Worm (Caenorhabditis elegans): ENCODE results near the gene Y53G8AL.1.

The Y53G8AL.1 gene

ce11 chrIII:3278610-3279009 is 45.7 kb downstream of the Y53G8AL.1 start, which contains the start of gene Y53G8AM.8:
Y53G8AM.8 (minus strand) TSS chrIII:3278710.
- TF ChIP-seq F44E2.7 (GFP tag; IDR thresholded peaks at IDR 0.05) (no peak), ceh-62 (tag; optimal IDR thresholded peaks at IDR 0.05) (no peak), nhr-48 (tag; optimal IDR thresholded peaks at IDR 0.05) (no peak), nhr-237 (tag; optimal IDR thresholded peaks at IDR 0.05) (no peak), spr-1 (tag; optimal IDR thresholded peaks at IDR 0.05) (no peak), cey-2 (tag; optimal IDR thresholded peaks at IDR 0.05; ENCODE audit: borderline replicate concordance, insufficient read depth) (no peak), zfp-2 (tag; optimal IDR thresholded peaks at IDR 0.05) (no peak), ceh-82 (tag; optimal IDR thresholded peaks at IDR 0.05) (no peak), R02D3.7 (tag; optimal IDR thresholded peaks at IDR 0.05) (no peak), snpc-1.2 (GFP tag; IDR thresholded peaks at IDR 0.05) (no peak), fkh-10 (GFP tag; optimal IDR thresholded peaks at IDR 0.05) (no peak), hlh-11 (tag; optimal IDR thresholded peaks at IDR 0.05) (no peak), egl-27 (tag; optimal IDR thresholded peaks at IDR 0.05) (no peak), zip-2 (tag; optimal IDR thresholded peaks at IDR 0.05) (no peak)

- TF ChIP-seq dmd-9 (GFP tag; IDR thresholded peaks at IDR 0.05) = no peak
- TF ChIP-seq zag-1 (tag; optimal IDR thresholded peaks at IDR 0.05) = no peak
- no peak for TF ChIP-seq snpc-4 (tag; optimal IDR thresholded peaks at IDR 0.05)
- no peak for TF ChIP-seq vab-7 (GFP tag; IDR thresholded peaks at IDR 0.05)
- TF ChIP-seq zfp-2 (tag; optimal IDR thresholded peaks at IDR 0.05) = no peak
- TF ChIP-seq lir-3 (tag; optimal IDR thresholded peaks at IDR 0.05) = no peak
- no peak for TF ChIP-seq daf-12 (tag; optimal IDR thresholded peaks at IDR 0.05)
- no peak for TF ChIP-seq madf-9 (GFP tag; conservative IDR thresholded peaks at IDR 0.05)
- no peak for TF ChIP-seq lin-15B (tag; optimal IDR thresholded peaks at IDR 0.05)
- TF ChIP-seq zfp-3 (GFP tag; conservative IDR thresholded peaks at IDR 0.05) = no peak
- no peak for TF ChIP-seq F49E8.2 (tag; optimal IDR thresholded peaks at IDR 0.05; ENCODE audit: borderline replicate concordance)
- no peak for TF ChIP-seq nhr-111 (GFP tag; optimal IDR thresholded peaks at IDR 0.05)
- TF ChIP-seq unc-62 (GFP tag; optimal IDR thresholded peaks at IDR 0.05 in 1 of 2) = peak in 1 of 2 experiments; percentile 89
- no peak for TF ChIP-seq unc-62 (tag; optimal IDR thresholded peaks at IDR 0.05)
- no peak for TF ChIP-seq ZK546.5 (tag; optimal IDR thresholded peaks at IDR 0.05)
- TF ChIP-seq T26A8.4 (GFP tag; IDR thresholded peaks at IDR 0.05) = peak; percentile 65; the same call in 1 of the 2 replicates
- TF ChIP-seq php-3 (GFP tag; IDR thresholded peaks at IDR 0.05) = no peak
- TF ChIP-seq mdt-29 (GFP tag; IDR thresholded peaks at IDR 0.05) = no peak
- no peak for TF ChIP-seq nhr-41 (GFP tag; IDR thresholded peaks at IDR 0.05)
- no peak for TF ChIP-seq nhr-237 (tag; optimal IDR thresholded peaks at IDR 0.05)
- TF ChIP-seq dmd-6 (GFP tag; IDR thresholded peaks at IDR 0.05) = peak; percentile 77
- TF ChIP-seq ZK337.2 (GFP tag; IDR thresholded peaks at IDR 0.05) = no peak
- peak; percentile 91 for TF ChIP-seq dve-1 (tag; optimal IDR thresholded peaks at IDR 0.05; ENCODE audit: insufficient read depth)
- no peak for TF ChIP-seq ceh-44 (GFP tag; IDR thresholded peaks at IDR 0.05)
- no peak for TF ChIP-seq daf-8 (GFP tag; IDR thresholded peaks at IDR 0.05)
- peak; percentile 58 for TF ChIP-seq lin-13 (GFP tag; optimal IDR thresholded peaks at IDR 0.05)
- TF ChIP-seq lin-29 (GFP tag; IDR thresholded peaks at IDR 0.05) = 0 out of 2 replicates have a peak, but pooled peaks have one; percentile 23
- TF ChIP-seq nhr-42 (GFP tag; IDR thresholded peaks at IDR 0.05) = no peak
- peak in 1 of 2 experiments; percentile 14 for TF ChIP-seq hif-1 (tag; optimal IDR thresholded peaks at IDR 0.05)
- peak; percentile 29 for TF ChIP-seq nhr-76 (tag; optimal IDR thresholded peaks at IDR 0.05)
- TF ChIP-seq daf-19 (GFP tag; conservative IDR thresholded peaks at IDR 0.05) = no peak
- no peak for TF ChIP-seq pqm-1 (tag; optimal IDR thresholded peaks at IDR 0.05)
- TF ChIP-seq saeg-2 (GFP tag; IDR thresholded peaks at IDR 0.05) = no peak
- no peak for TF ChIP-seq R02D3.7 (tag; optimal IDR thresholded peaks at IDR 0.05)
- no peak for TF ChIP-seq Y5F2A.4 (GFP tag; optimal IDR thresholded peaks at IDR 0.05)
- no peak for TF ChIP-seq cey-2 (tag; optimal IDR thresholded peaks at IDR 0.05; ENCODE audit: borderline replicate concordance, insufficient read depth)
- no peak for TF ChIP-seq Y75B8A.6 (GFP tag; IDR thresholded peaks at IDR 0.05)
- peak; percentile 84 for TF ChIP-seq mep-1 (tag; optimal IDR thresholded peaks at IDR 0.05)
- TF ChIP-seq aly-2 (tag; optimal IDR thresholded peaks at IDR 0.05) = no peak
- no peak for TF ChIP-seq mxl-3 (GFP tag; optimal IDR thresholded peaks at IDR 0.05)
- TF ChIP-seq skn-1 (tag; optimal IDR thresholded peaks at IDR 0.05) = no peak
- no peak for TF ChIP-seq ceh-82 (tag; optimal IDR thresholded peaks at IDR 0.05)
Observed at ce11 chrIII:3279304-3279703, 46.4 kb downstream of the Y53G8AL.1 start.

Measured in whole organism, L4 larva.